Worm (Caenorhabditis elegans) whole organism, L2 larva: ENCODE results near the gene perm-5.

Experiments
- F13H6.1 ChIP-seq: sonication (generic microtip); optimal IDR thresholded peaks from 2 replicates; lab custom pipeline; 2016; ENCODE audit warnings: missing genetic modification characterization, missing compliant biosample characterization
- R02D3.7 ChIP-seq: fragments of 150-350 bp; optimal IDR thresholded peaks from 2 replicates; lab custom pipeline; 2014; ENCODE audit warnings: missing biosample characterization, missing genetic modification characterization
- ama-1 ChIP-seq: fragments of 150-350 bp; optimal IDR thresholded peaks from 2 replicates; lab custom pipeline; 2018; ENCODE audit warnings: inconsistent platforms
- ceh-16 ChIP-seq: fragments of 150-350 bp; optimal IDR thresholded peaks from 2 replicates; lab custom pipeline; 2014; ENCODE audit warnings: missing biosample characterization, missing genetic modification characterization
- lsy-2 ChIP-seq, 2 experiments: fragments of 150-350 bp in 1 of 2; sonication (generic microtip) in 1 of 2; optimal IDR thresholded peaks; 2 replicates each; lab custom pipeline; 2014 to 2017; ENCODE audit warnings: missing biosample characterization in 2 of 2, missing genetic modification characterization in 2 of 2
- mab-5 ChIP-seq: fragments of 150-350 bp; optimal IDR thresholded peaks from 2 replicates; lab custom pipeline; 2014; ENCODE audit warnings: missing biosample characterization, missing genetic modification characterization
- nhr-12 ChIP-seq: fragments of 150-350 bp; optimal IDR thresholded peaks from 2 replicates; lab custom pipeline; 2014; ENCODE audit warnings: missing biosample characterization, missing genetic modification characterization
- snpc-4 ChIP-seq: fragments of 150-350 bp; optimal IDR thresholded peaks from 2 replicates; lab custom pipeline; 2014; ENCODE audit warnings: missing biosample characterization, missing genetic modification characterization
- unc-55 ChIP-seq: fragments of 150-350 bp; sonication (generic microtip); optimal IDR thresholded peaks from 3 replicates; lab custom pipeline; 2014; ENCODE audit warnings: missing biosample characterization, missing genetic modification reagents, missing genetic modification characterization
- zag-1 ChIP-seq: fragments of 150-350 bp; optimal IDR thresholded peaks from 2 replicates; lab custom pipeline; 2014; ENCODE audit warnings: missing biosample characterization, missing genetic modification characterization
- ztf-11 ChIP-seq: sonication (generic microtip); optimal IDR thresholded peaks from 2 replicates; lab custom pipeline; 2017; ENCODE audit warnings: missing biosample characterization, missing genetic modification characterization

DNA sequence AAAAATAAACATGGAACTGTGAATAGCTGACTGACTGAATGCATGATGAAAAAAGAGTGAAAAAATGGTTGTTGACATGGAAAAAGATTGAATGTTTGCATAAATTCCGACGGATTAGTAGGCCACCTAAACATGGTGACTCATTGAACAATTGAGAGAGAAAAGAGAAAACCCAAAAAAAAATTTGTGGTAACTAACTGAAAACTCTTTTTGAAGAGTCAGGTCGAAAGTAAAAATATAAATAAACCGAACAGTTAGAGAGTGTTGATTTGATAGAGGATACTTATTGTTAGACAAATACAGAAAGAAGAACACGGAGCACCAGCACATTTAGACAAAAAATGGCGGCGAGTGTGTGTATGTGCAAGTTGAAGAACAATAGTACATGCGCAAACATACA is 31.9 kb downstream of the perm-5 start:
- no peak for TF ChIP-seq mab-5
- no peak for TF ChIP-seq R02D3.7 (tag; lab: Kevin White, UChicago)
- no peak for TF ChIP-seq ztf-11 (tag; lab: Kevin White, UChicago)
- no peak for TF ChIP-seq lsy-2 (tag; optimal IDR thresholded peaks at IDR 0.05; lab: Kevin White, UChicago)
- TF ChIP-seq F13H6.1 (tag; lab: Kevin White, UChicago), result peak; percentile 62
- TF ChIP-seq nhr-12, result no peak
- no peak for TF ChIP-seq ama-1 (lab: Kevin White, UChicago)
- TF ChIP-seq snpc-4 (tag; lab: Kevin White, UChicago), result no peak
- TF ChIP-seq zag-1, result no peak
- no peak for TF ChIP-seq ceh-16
- no peak for TF ChIP-seq unc-55 (GFP tag; lab: Kevin White, UChicago)
